Worm (Caenorhabditis elegans) whole organism, early embryonic: ENCODE data around the gene mec-10.

Experiments
- B0310.2 ChIP-seq: sonication (generic microtip); optimal IDR thresholded peaks from 2 replicates; lab custom pipeline; 2016; ENCODE audit warnings: mild to moderate bottlenecking, missing genetic modification characterization, missing compliant biosample characterization
- F13C5.2 ChIP-seq: sonication (generic microtip); optimal IDR thresholded peaks from 2 replicates; lab custom pipeline; 2017; ENCODE audit warnings: mild to moderate bottlenecking, missing genetic modification characterization, inconsistent platforms, missing compliant biosample characterization
- aly-1 ChIP-seq: sonication (generic microtip); optimal IDR thresholded peaks from 2 replicates; lab custom pipeline; 2016; ENCODE audit warnings: missing genetic modification characterization, missing compliant biosample characterization
- ama-1 ChIP-seq: fragments of 150-350 bp; optimal IDR thresholded peaks from 2 replicates; lab custom pipeline; 2014
- ceh-13 ChIP-seq: fragments of 200-800 bp; sonication (Bioruptor generic); optimal IDR thresholded peaks from 2 replicates; lab custom pipeline; 2018; ENCODE audit warnings: mild to moderate bottlenecking, missing genetic modification characterization, missing compliant biosample characterization
- ceh-36 ChIP-seq: sonication (generic microtip); optimal IDR thresholded peaks from 2 replicates; lab custom pipeline; 2016; ENCODE audit warnings: missing genetic modification characterization, inconsistent platforms, missing compliant biosample characterization
- ets-7 ChIP-seq: sonication (generic microtip); optimal IDR thresholded peaks from 2 replicates; lab custom pipeline; 2016; ENCODE audit warnings: missing genotype, missing genetic modification characterization, missing compliant biosample characterization
- flt-1 ChIP-seq: fragments of 200-800 bp; sonication (Bioruptor generic); IDR thresholded peaks from 2 replicates; pipeline ENCODE4 v1.3.6; 2022; ENCODE audit warnings: missing genetic modification characterization, missing compliant biosample characterization
- hmbx-1 ChIP-seq: sonication (generic microtip); optimal IDR thresholded peaks from 2 replicates; lab custom pipeline; 2016; ENCODE audit warnings: mild to moderate bottlenecking, missing genetic modification characterization, missing compliant biosample characterization
- hmg-4 ChIP-seq: fragments of 200-800 bp; sonication (Bioruptor generic); optimal IDR thresholded peaks from 2 replicates; lab custom pipeline; 2018; ENCODE audit warnings: mild to moderate bottlenecking, missing genetic modification characterization, missing compliant biosample characterization
- hnd-1 ChIP-seq: sonication (generic microtip); optimal IDR thresholded peaks from 2 replicates; lab custom pipeline; 2016; ENCODE audit warnings: missing genetic modification characterization, missing compliant biosample characterization
- pes-1 ChIP-seq: fragments of 200-800 bp; sonication (Bioruptor generic); IDR thresholded peaks from 2 replicates; pipeline ENCODE4 v1.3.6; 2022; ENCODE audit warnings: missing genetic modification reagents, missing genetic modification characterization, missing compliant biosample characterization
- scrt-1 ChIP-seq: fragments of 200-800 bp; sonication (Bioruptor generic); IDR thresholded peaks from 2 replicates; pipeline ENCODE4 v1.3.6; 2022; ENCODE audit warnings: missing genetic modification characterization, missing compliant biosample characterization
- sea-1 ChIP-seq: fragments of 200-800 bp; sonication (Bioruptor generic); conservative IDR thresholded peaks from 2 replicates; pipeline ENCODE4 v1.3.6; 2022; ENCODE audit warnings: missing genetic modification characterization, missing compliant biosample characterization
- tbx-11 ChIP-seq: fragments of 200-800 bp; sonication (Bioruptor generic); IDR thresholded peaks from 2 replicates; pipeline ENCODE4 v1.3.6; 2022; ENCODE audit warnings: missing genetic modification characterization, missing compliant biosample characterization
- tbx-37 ChIP-seq: fragments of 200-800 bp; sonication (Bioruptor generic); conservative IDR thresholded peaks from 2 replicates; pipeline ENCODE4 v1.3.6; 2022; ENCODE audit warnings: missing genetic modification reagents, missing genetic modification characterization, missing compliant biosample characterization
- tra-4 ChIP-seq: sonication (generic microtip); optimal IDR thresholded peaks from 2 replicates; lab custom pipeline; 2017; ENCODE audit warnings: missing genetic modification characterization, missing compliant biosample characterization

mec-10 gene

ce11 chrX:8477048-8477806 lies 7.1 kb upstream of the mec-10 start:
- no peak for TF ChIP-seq ets-7 (tag; lab: Kevin White, UChicago)
- TF ChIP-seq tbx-37 = no peak
- no peak for TF ChIP-seq B0310.2
- no peak for TF ChIP-seq scrt-1 (GFP tag; lab: Robert Waterston, UW)
- no peak for TF ChIP-seq ceh-13 (GFP tag; lab: Kevin White, UChicago)
- TF ChIP-seq flt-1 (GFP tag; lab: Robert Waterston, UW) = no peak
- no peak for TF ChIP-seq hnd-1
- TF ChIP-seq ceh-36 (tag; lab: Kevin White, UChicago) = no peak
- no peak for TF ChIP-seq pes-1 (GFP tag; lab: Robert Waterston, UW)
- TF ChIP-seq tbx-11 (GFP tag; lab: Robert Waterston, UW) = no peak
- no peak for TF ChIP-seq F13C5.2
- no peak for TF ChIP-seq sea-1 (GFP tag; lab: Robert Waterston, UW)
- TF ChIP-seq tra-4 (tag; lab: Kevin White, UChicago) = no peak
- TF ChIP-seq ama-1 (lab: Kevin White, UChicago) = no peak
- TF ChIP-seq aly-1 = no peak
- TF ChIP-seq hmg-4 = no peak
- no peak for TF ChIP-seq hmbx-1 (tag; lab: Kevin White, UChicago)

ce11 chrX:8476308-8476707 lies 6.2 kb upstream of the mec-10 start:
- no peak for TF ChIP-seq ets-7 (tag; lab: Kevin White, UChicago)
- TF ChIP-seq tbx-11 (GFP tag; lab: Robert Waterston, UW) = no peak
- TF ChIP-seq ceh-36 (tag; lab: Kevin White, UChicago) = no peak
- no peak for TF ChIP-seq ama-1 (lab: Kevin White, UChicago)
- TF ChIP-seq pes-1 (GFP tag; lab: Robert Waterston, UW) = no peak
- TF ChIP-seq sea-1 (GFP tag; lab: Robert Waterston, UW) = no peak
- no peak for TF ChIP-seq B0310.2
- TF ChIP-seq hnd-1 = no peak
- TF ChIP-seq tra-4 (tag; lab: Kevin White, UChicago) = no peak
- TF ChIP-seq ceh-13 (GFP tag; lab: Kevin White, UChicago) = no peak
- TF ChIP-seq scrt-1 (GFP tag; lab: Robert Waterston, UW) = no peak
- no peak for TF ChIP-seq tbx-37
- no peak for TF ChIP-seq hmg-4
- no peak for TF ChIP-seq aly-1
- no peak for TF ChIP-seq hmbx-1 (tag; lab: Kevin White, UChicago)
- TF ChIP-seq F13C5.2 = no peak

- TF ChIP-seq flt-1 (GFP tag; lab: Robert Waterston, UW) (no peak), hmg-4 (no peak), tra-4 (tag; lab: Kevin White, UChicago) (no peak), tbx-11 (GFP tag; lab: Robert Waterston, UW) (no peak), scrt-1 (GFP tag; lab: Robert Waterston, UW) (no peak), aly-1 (no peak), ets-7 (tag; lab: Kevin White, UChicago) (no peak), F13C5.2 (no peak)
Measured at ce11 chrX:8475759-8476228, 5.7 kb upstream of the mec-10 start, which contains the start of gene nhr-14. nhr-14 (minus strand) TSS chrX:8476178.

ce11 chrX:8475142-8475541 lies 5.0 kb upstream of the mec-10 start:
- no peak for TF ChIP-seq scrt-1 (GFP tag; lab: Robert Waterston, UW)
- TF ChIP-seq tra-4 (tag; lab: Kevin White, UChicago) = no peak
- no peak for TF ChIP-seq hmg-4
- no peak for TF ChIP-seq B0310.2
- TF ChIP-seq ceh-36 (tag; lab: Kevin White, UChicago) = no peak
- no peak for TF ChIP-seq pes-1 (GFP tag; lab: Robert Waterston, UW)
- TF ChIP-seq sea-1 (GFP tag; lab: Robert Waterston, UW) = no peak

ce11 chrX:8473468-8473867 lies 3.4 kb upstream of the mec-10 start:
- TF ChIP-seq hmbx-1 (tag; lab: Kevin White, UChicago) = no peak
- no peak for TF ChIP-seq flt-1 (GFP tag; lab: Robert Waterston, UW)
- TF ChIP-seq F13C5.2 = no peak
- no peak for TF ChIP-seq ets-7 (tag; lab: Kevin White, UChicago)
- TF ChIP-seq ceh-36 (tag; lab: Kevin White, UChicago) = no peak
- no peak for TF ChIP-seq ama-1 (lab: Kevin White, UChicago)

- TF ChIP-seq sea-1 (GFP tag; lab: Robert Waterston, UW) (no peak), B0310.2 (no peak), flt-1 (GFP tag; lab: Robert Waterston, UW) (no peak), tbx-37 (no peak), ceh-36 (tag; lab: Kevin White, UChicago) (no peak), ets-7 (tag; lab: Kevin White, UChicago) (no peak), ama-1 (lab: Kevin White, UChicago) (no peak), tra-4 (tag; lab: Kevin White, UChicago) (no peak), pes-1 (GFP tag; lab: Robert Waterston, UW) (no peak), aly-1 (no peak), F13C5.2 (no peak), hmg-4 (no peak), tbx-11 (GFP tag; lab: Robert Waterston, UW) (no peak), scrt-1 (GFP tag; lab: Robert Waterston, UW) (no peak), hnd-1 (no peak), hmbx-1 (tag; lab: Kevin White, UChicago) (no peak), ceh-13 (GFP tag; lab: Kevin White, UChicago) (no peak)
Measured at ce11 chrX:8463889-8464444, 6.1 kb downstream of the mec-10 start.

ce11 chrX:8463085-8463645 lies 6.9 kb downstream of the mec-10 start, which contains the start of gene F16F9.4:
F16F9.4 (minus strand) TSS chrX:8463360.
- TF ChIP-seq B0310.2 (no peak), tra-4 (tag; lab: Kevin White, UChicago) (no peak), F13C5.2 (no peak), scrt-1 (GFP tag; lab: Robert Waterston, UW) (no peak)
